Worm (Caenorhabditis elegans): ENCODE measurements around the gene dmd-9.

Gene dmd-9

ce11 chrIV:3271342-3271741 is 17.0 kb upstream of the dmd-9 start:
- no peak for TF ChIP-seq alr-1 (tag; optimal IDR thresholded peaks at IDR 0.05)
- TF ChIP-seq nhr-12 (tag; optimal IDR thresholded peaks at IDR 0.05): no peak
- no peak for TF ChIP-seq unc-39 (tag; optimal IDR thresholded peaks at IDR 0.05)
- TF ChIP-seq nhr-21 (tag; optimal IDR thresholded peaks at IDR 0.05): no peak
- TF ChIP-seq unc-55 (GFP tag; optimal IDR thresholded peaks at IDR 0.05): no peak
- no peak for TF ChIP-seq lin-13 (GFP tag; optimal IDR thresholded peaks at IDR 0.05)
- TF ChIP-seq mab-5 (tag; optimal IDR thresholded peaks at IDR 0.05): no peak
- TF ChIP-seq gmeb-1 (tag; optimal IDR thresholded peaks at IDR 0.05): no peak
- no peak for TF ChIP-seq blmp-1 (tag; optimal IDR thresholded peaks at IDR 0.05; ENCODE audit: insufficient read depth)
- no peak for TF ChIP-seq nhr-10 (tag; optimal IDR thresholded peaks at IDR 0.05)
- no peak for TF ChIP-seq peb-1 (tag; optimal IDR thresholded peaks at IDR 0.05)
- TF ChIP-seq nhr-23 (tag; optimal IDR thresholded peaks at IDR 0.05): no peak
- no peak for TF ChIP-seq egl-27 (tag; optimal IDR thresholded peaks at IDR 0.05)
- TF ChIP-seq zag-1 (tag; optimal IDR thresholded peaks at IDR 0.05): no peak
- no peak for TF ChIP-seq lin-11 (tag; optimal IDR thresholded peaks at IDR 0.05)
- no peak for TF ChIP-seq fos-1 (tag; optimal IDR thresholded peaks at IDR 0.05)

ce11 chrIV:3267581-3267980 is 13.2 kb upstream of the dmd-9 start, which contains the start of gene clec-173:
Gene clec-173 (minus strand): TSS chrIV:3267681.
- no peak for TF ChIP-seq lin-13 (GFP tag; optimal IDR thresholded peaks at IDR 0.05)
- TF ChIP-seq nhr-25 (tag; optimal IDR thresholded peaks at IDR 0.05): no peak
- TF ChIP-seq ceh-16 (tag; optimal IDR thresholded peaks at IDR 0.05): no peak
- TF ChIP-seq mab-5 (tag; optimal IDR thresholded peaks at IDR 0.05): no peak
- no peak for TF ChIP-seq sma-9 (GFP tag; optimal IDR thresholded peaks at IDR 0.05)
- TF ChIP-seq sma-9 (tag; optimal IDR thresholded peaks at IDR 0.05): no peak
- TF ChIP-seq egl-27 (tag; optimal IDR thresholded peaks at IDR 0.05): no peak
- TF ChIP-seq Y55F3AM.14 (GFP tag; optimal IDR thresholded peaks at IDR 0.05): no peak
- no peak for TF ChIP-seq nhr-6 (tag; optimal IDR thresholded peaks at IDR 0.05)
- TF ChIP-seq sem-4 (tag; optimal IDR thresholded peaks at IDR 0.05): no peak
- no peak for TF ChIP-seq elt-1 (tag; optimal IDR thresholded peaks at IDR 0.05)
- no peak for TF ChIP-seq unc-62 (GFP tag; optimal IDR thresholded peaks at IDR 0.05)
- TF ChIP-seq nhr-10 (tag; optimal IDR thresholded peaks at IDR 0.05): no peak

ce11 chrIV:3266841-3267240 is 12.5 kb upstream of the dmd-9 start:
- no peak for TF ChIP-seq unc-39 (tag; optimal IDR thresholded peaks at IDR 0.05)
- TF ChIP-seq ama-1 (optimal IDR thresholded peaks at IDR 0.05): no peak
- TF ChIP-seq ztf-4 (tag; optimal IDR thresholded peaks at IDR 0.05): no peak
- no peak for TF ChIP-seq nhr-77 (tag; optimal IDR thresholded peaks at IDR 0.05)
- TF ChIP-seq fos-1 (tag; optimal IDR thresholded peaks at IDR 0.05): no peak
- no peak for TF ChIP-seq skn-1 (tag; optimal IDR thresholded peaks at IDR 0.05)
- TF ChIP-seq lsy-2 (tag; optimal IDR thresholded peaks at IDR 0.05): no peak
- no peak for TF ChIP-seq sma-3 (GFP tag; optimal IDR thresholded peaks at IDR 0.05)
- no peak for TF ChIP-seq nhr-25 (tag; optimal IDR thresholded peaks at IDR 0.05)
- no peak for TF ChIP-seq mbf-1 (tag; optimal IDR thresholded peaks at IDR 0.05)
- no peak for TF ChIP-seq nhr-12 (tag; optimal IDR thresholded peaks at IDR 0.05)
- no peak for TF ChIP-seq unc-62 (GFP tag; optimal IDR thresholded peaks at IDR 0.05)
- no peak for TF ChIP-seq aly-2 (tag; optimal IDR thresholded peaks at IDR 0.05)
- no peak for TF ChIP-seq ztf-1 (GFP tag; conservative IDR thresholded peaks at IDR 0.05)
- TF ChIP-seq sem-4 (tag; optimal IDR thresholded peaks at IDR 0.05): no peak
- no peak for TF ChIP-seq lin-11 (tag; optimal IDR thresholded peaks at IDR 0.05)
- no peak for TF ChIP-seq lin-13 (GFP tag; optimal IDR thresholded peaks at IDR 0.05)
- no peak for TF ChIP-seq sma-9 (GFP tag; optimal IDR thresholded peaks at IDR 0.05)
- no peak for TF ChIP-seq sma-9 (tag; optimal IDR thresholded peaks at IDR 0.05)

DNA sequence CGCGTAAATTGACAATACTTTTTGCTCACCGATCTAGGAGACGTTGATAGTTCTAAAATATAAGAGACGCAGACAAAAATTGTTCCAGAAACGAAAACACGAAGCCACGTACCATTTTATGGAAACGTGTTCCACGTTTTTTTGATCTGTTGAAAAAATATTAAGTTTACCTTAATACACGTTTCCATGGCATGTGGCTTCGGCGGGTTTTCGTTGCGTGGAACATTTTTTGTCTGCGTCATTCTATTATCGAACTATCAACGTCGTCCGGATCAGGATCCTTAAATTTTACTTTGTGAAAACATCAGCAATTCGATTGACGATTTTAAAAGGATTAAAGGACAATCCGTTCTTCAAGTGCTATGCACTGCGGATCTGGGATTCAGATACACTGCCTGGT is 11.3 kb upstream of the dmd-9 start, which contains the start of gene T26C12.2:
TSS of gene T26C12.2 (minus strand) at position 101 of the 400 bp plus-strand sequence.
- TF ChIP-seq lsy-2 (tag; optimal IDR thresholded peaks at IDR 0.05) (no peak), C34F6.9 (tag; optimal IDR thresholded peaks at IDR 0.05) (no peak), dmd-4 (tag; optimal IDR thresholded peaks at IDR 0.05) (no peak), snpc-4 (tag; optimal IDR thresholded peaks at IDR 0.05) (no peak), sma-3 (GFP tag; optimal IDR thresholded peaks at IDR 0.05) (no peak), nhr-23 (tag; optimal IDR thresholded peaks at IDR 0.05) (no peak), sem-4 (tag; optimal IDR thresholded peaks at IDR 0.05) (no peak), ZK546.5 (tag; optimal IDR thresholded peaks at IDR 0.05) (no peak), nhr-129 (tag; optimal IDR thresholded peaks at IDR 0.05) (no peak), crh-2 (tag; optimal IDR thresholded peaks at IDR 0.05) (no peak), nhr-12 (tag; optimal IDR thresholded peaks at IDR 0.05) (no peak), unc-62 (GFP tag; optimal IDR thresholded peaks at IDR 0.05) (no peak), nhr-237 (tag; optimal IDR thresholded peaks at IDR 0.05) (no peak), gmeb-1 (tag; optimal IDR thresholded peaks at IDR 0.05) (no peak)

Measured in whole organism, L2 larva.